Fruit fly (Drosophila melanogaster) whole organism, embryonic: ENCODE results near the gene CG14650.

Source experiments
- Adf1 ChIP-seq: fragments of 200-800 bp; sonication (Bioruptor generic); IDR thresholded peaks from 2 replicates; pipeline ENCODE4 v1.3.6; 2022; ENCODE audit warnings: missing biosample characterization, missing genetic modification characterization
- Antp ChIP-seq: fragments of 200-800 bp; sonication (Bioruptor generic); optimal IDR thresholded peaks from 3 replicates; lab custom pipeline; 2016; ENCODE audit warnings: missing biosample characterization, missing genetic modification characterization
- Atf6 ChIP-seq: fragments of 200-800 bp; sonication (Bioruptor generic); IDR thresholded peaks from 2 replicates; pipeline ENCODE4 v1.3.6; 2022; ENCODE audit warnings: missing biosample characterization, missing genetic modification characterization
- CG10147 ChIP-seq: fragments of 200-800 bp; sonication (Bioruptor generic); optimal IDR thresholded peaks from 2 replicates; lab custom pipeline; 2019; ENCODE audit warnings: missing biosample characterization, mild to moderate bottlenecking, missing genetic modification characterization, moderate library complexity
- CG10431 ChIP-seq: fragments of 200-800 bp; sonication (Bioruptor generic); optimal IDR thresholded peaks from 3 replicates; lab custom pipeline; 2018; ENCODE audit warnings: missing biosample characterization, mild to moderate bottlenecking, missing genetic modification characterization
- CG10565 ChIP-seq: fragments of 200-800 bp; sonication (Bioruptor generic); optimal IDR thresholded peaks from 3 replicates; lab custom pipeline; 2016; ENCODE audit warnings: missing biosample characterization, mild to moderate bottlenecking, missing genetic modification characterization
- CG12104 ChIP-seq: fragments of 200-800 bp; sonication (Bioruptor generic); optimal IDR thresholded peaks from 3 replicates; lab custom pipeline; 2016; ENCODE audit warnings: missing biosample characterization, missing genetic modification characterization
- CG12236 ChIP-seq: fragments of 200-800 bp; sonication (Bioruptor generic); optimal IDR thresholded peaks from 2 replicates; lab custom pipeline; 2016; ENCODE audit warnings: missing biosample characterization, missing genetic modification characterization
- CG12391 ChIP-seq: fragments of 200-800 bp; sonication (Bioruptor generic); optimal IDR thresholded peaks from 3 replicates; lab custom pipeline; 2018; ENCODE audit warnings: missing biosample characterization, mild to moderate bottlenecking, missing genetic modification characterization, moderate library complexity
- CG13424 ChIP-seq: fragments of 200-800 bp; sonication (Bioruptor generic); optimal IDR thresholded peaks from 2 replicates; lab custom pipeline; 2019; ENCODE audit warnings: missing biosample characterization, mild to moderate bottlenecking, missing genetic modification characterization, moderate library complexity
- CG18262 ChIP-seq: fragments of 200-800 bp; optimal IDR thresholded peaks from 3 replicates; lab custom pipeline; 2019; ENCODE audit warnings: missing biosample characterization, mild to moderate bottlenecking, missing genetic modification characterization, moderate library complexity
- CG2678 ChIP-seq: fragments of 200-800 bp; sonication (Bioruptor generic); optimal IDR thresholded peaks from 3 replicates; lab custom pipeline; 2019; ENCODE audit warnings: missing biosample characterization, mild to moderate bottlenecking, missing genetic modification characterization, moderate library complexity
- CG2712 ChIP-seq: fragments of 200-800 bp; optimal IDR thresholded peaks from 3 replicates; lab custom pipeline; 2019; ENCODE audit warnings: missing biosample characterization, mild to moderate bottlenecking, missing genetic modification characterization, moderate library complexity
- CG3065 ChIP-seq: fragments of 200-800 bp; sonication (Bioruptor generic); optimal IDR thresholded peaks from 2 replicates; lab custom pipeline; 2016; ENCODE audit warnings: missing biosample characterization, missing genetic modification characterization
- CG3163 ChIP-seq: fragments of 200-800 bp; sonication (Bioruptor generic); optimal IDR thresholded peaks from 3 replicates; lab custom pipeline; 2016; ENCODE audit warnings: missing biosample characterization, missing genetic modification characterization
- CG32772 ChIP-seq: fragments of 200-800 bp; sonication (Bioruptor generic); IDR thresholded peaks from 2 replicates; pipeline ENCODE4 v1.3.6; 2022; ENCODE audit warnings: missing biosample characterization, missing genetic modification characterization
- CG33557 ChIP-seq: fragments of 200-800 bp; sonication (Bioruptor generic); optimal IDR thresholded peaks from 2 replicates; lab custom pipeline; 2019; ENCODE audit warnings: missing biosample characterization, mild to moderate bottlenecking, missing genetic modification characterization, moderate library complexity
- CG4820 ChIP-seq: fragments of 200-800 bp; sonication (Bioruptor generic); optimal IDR thresholded peaks from 3 replicates; lab custom pipeline; 2016; ENCODE audit warnings: missing biosample characterization, missing genetic modification characterization
- CG8359 ChIP-seq: fragments of 200-800 bp; sonication (Bioruptor generic); optimal IDR thresholded peaks from 2 replicates; lab custom pipeline; 2017; ENCODE audit warnings: missing biosample characterization, mild to moderate bottlenecking, missing genetic modification characterization, borderline replicate concordance
- CkIIα-i1 ChIP-seq: fragments of 200-800 bp; sonication (Bioruptor generic); IDR thresholded peaks from 2 replicates; pipeline ENCODE4 v1.3.6; 2022; ENCODE audit warnings: missing biosample characterization, missing genetic modification characterization
- D ChIP-seq, 2 experiments: fragments of 200-800 bp in 1 of 2; fragments of >200 bp in 1 of 2; sonication (Bioruptor generic) in 1 of 2; optimal IDR thresholded peaks; 2 replicates in 1 of 2; 3 replicates in 1 of 2; lab custom pipeline; 2017; ENCODE audit warnings: mild to moderate bottlenecking in 1 of 2, missing biosample characterization in 1 of 2, missing genetic modification characterization in 1 of 2, missing genetic modification reagents in 1 of 2
- D19A ChIP-seq: fragments of 200-800 bp; optimal IDR thresholded peaks from 3 replicates; lab custom pipeline; 2019; ENCODE audit warnings: missing biosample characterization, mild to moderate bottlenecking, missing genetic modification characterization, moderate library complexity
- Dbx ChIP-seq: fragments of 200-800 bp; sonication (Bioruptor generic); IDR thresholded peaks from 3 replicates; pipeline ENCODE4 v1.3.6; 2022; ENCODE audit warnings: missing biosample characterization, missing genetic modification characterization
- E2f1 ChIP-seq: fragments of 200-800 bp; sonication (Bioruptor generic); IDR thresholded peaks from 2 replicates; pipeline ENCODE4 v1.3.6; 2022; ENCODE audit warnings: missing biosample characterization, missing genetic modification characterization
- Hey ChIP-seq: fragments of 200-800 bp; sonication (Bioruptor generic); optimal IDR thresholded peaks from 3 replicates; lab custom pipeline; 2018; ENCODE audit warnings: missing biosample characterization, mild to moderate bottlenecking, missing genetic modification characterization
- HmgZ ChIP-seq: fragments of 200-800 bp; sonication (Bioruptor generic); optimal IDR thresholded peaks from 2 replicates; lab custom pipeline; 2018; ENCODE audit warnings: missing biosample characterization, mild to moderate bottlenecking, missing genetic modification characterization
- Lpt ChIP-seq: fragments of >200 bp; optimal IDR thresholded peaks from 2 replicates; lab custom pipeline; 2018; ENCODE audit warnings: missing biosample characterization, missing genetic modification characterization
- Max ChIP-seq: fragments of 200-800 bp; sonication (Bioruptor generic); optimal IDR thresholded peaks from 2 replicates; lab custom pipeline; 2016; ENCODE audit warnings: missing biosample characterization, mild to moderate bottlenecking, missing genetic modification characterization
- Meics ChIP-seq: fragments of 200-800 bp; sonication (Bioruptor generic); optimal IDR thresholded peaks from 2 replicates; lab custom pipeline; 2017; ENCODE audit warnings: missing biosample characterization, mild to moderate bottlenecking, missing genetic modification characterization
- Myb ChIP-seq: fragments of 200-800 bp; sonication (Bioruptor generic); optimal IDR thresholded peaks from 2 replicates; lab custom pipeline; 2016; ENCODE audit warnings: missing biosample characterization, missing genetic modification characterization
- NK7.1 ChIP-seq: fragments of 200-800 bp; sonication (Bioruptor generic); optimal IDR thresholded peaks from 3 replicates; lab custom pipeline; 2016; ENCODE audit warnings: missing biosample characterization, missing genetic modification characterization
- Stat92E ChIP-seq, 3 experiments: fragments of >200 bp in 2 of 3; fragments of 200-800 bp in 1 of 3; sonication (Bioruptor generic) in 1 of 3; optimal IDR thresholded peaks; 2 replicates each; lab custom pipeline; 2017 to 2019; ENCODE audit warnings: missing biosample characterization in 3 of 3, missing genetic modification characterization in 3 of 3, mild to moderate bottlenecking in 1 of 3, moderate library complexity in 1 of 3
- al ChIP-seq: fragments of 200-800 bp; sonication (Bioruptor generic); IDR thresholded peaks from 2 replicates; pipeline ENCODE4 v1.3.6; 2022; ENCODE audit warnings: missing biosample characterization, missing genetic modification characterization
- bab2 ChIP-seq: fragments of 200-800 bp; sonication (Bioruptor generic); optimal IDR thresholded peaks from 2 replicates; lab custom pipeline; 2016; ENCODE audit warnings: missing biosample characterization, missing genetic modification characterization
- chinmo ChIP-seq: fragments of 200-800 bp; sonication (Bioruptor generic); IDR thresholded peaks from 4 replicates; pipeline ENCODE4 v1.3.6; 2022; ENCODE audit warnings: missing biosample characterization, missing genetic modification characterization; ENCODE audit not compliant: partially characterized antibody
- ci ChIP-seq: fragments of 200-800 bp; sonication (Bioruptor generic); IDR thresholded peaks from 3 replicates; pipeline ENCODE4 v1.3.6; 2022; ENCODE audit warnings: missing biosample characterization, missing genetic modification characterization
- ftz-f1 ChIP-seq: fragments of 200-800 bp; sonication (Bioruptor generic); optimal IDR thresholded peaks from 2 replicates; lab custom pipeline; 2016; ENCODE audit warnings: missing biosample characterization, missing genetic modification characterization
- gce ChIP-seq: fragments of 200-800 bp; sonication (Bioruptor generic); IDR thresholded peaks from 3 replicates; pipeline ENCODE4 v1.3.6; 2022; ENCODE audit warnings: missing biosample characterization, missing genetic modification characterization
- knrl ChIP-seq: fragments of 200-800 bp; sonication (Bioruptor generic); IDR thresholded peaks from 3 replicates; pipeline ENCODE4 v1.3.6; 2022; ENCODE audit warnings: missing biosample characterization, missing genetic modification characterization; ENCODE audit not compliant: partially characterized antibody
- mam ChIP-seq: fragments of 200-800 bp; sonication (Bioruptor generic); optimal IDR thresholded peaks from 3 replicates; lab custom pipeline; 2016; ENCODE audit warnings: missing biosample characterization, missing genetic modification characterization
- nerfin-2 ChIP-seq: fragments of 200-800 bp; sonication (Bioruptor generic); IDR thresholded peaks from 2 replicates; pipeline ENCODE4 v1.3.6; 2022; ENCODE audit warnings: missing biosample characterization, missing genetic modification characterization; ENCODE audit not compliant: partially characterized antibody
- pros ChIP-seq: fragments of 200-800 bp; sonication (Bioruptor generic); optimal IDR thresholded peaks from 3 replicates; lab custom pipeline; 2019; ENCODE audit warnings: missing biosample characterization, mild to moderate bottlenecking, missing genetic modification characterization, moderate library complexity
- psq ChIP-seq: fragments of 200-800 bp; sonication (Bioruptor generic); optimal IDR thresholded peaks from 2 replicates; lab custom pipeline; 2017; ENCODE audit warnings: missing biosample characterization, missing genetic modification characterization
- sna ChIP-seq: fragments of 200-800 bp; sonication (Bioruptor generic); IDR thresholded peaks from 2 replicates; pipeline ENCODE4 v1.3.6; 2022; ENCODE audit warnings: missing biosample characterization, missing genetic modification characterization; ENCODE audit not compliant: partially characterized antibody
- sug ChIP-seq: fragments of 200-800 bp; optimal IDR thresholded peaks from 2 replicates; lab custom pipeline; 2019; ENCODE audit warnings: missing biosample characterization, mild to moderate bottlenecking, missing genetic modification characterization, moderate library complexity
- tin ChIP-seq: fragments of 200-800 bp; sonication (Bioruptor generic); optimal IDR thresholded peaks from 3 replicates; lab custom pipeline; 2016; ENCODE audit warnings: missing biosample characterization, missing genetic modification characterization
- tio ChIP-seq: fragments of 200-800 bp; sonication (Bioruptor generic); optimal IDR thresholded peaks from 2 replicates; lab custom pipeline; 2017; ENCODE audit warnings: missing biosample characterization, missing genetic modification characterization, inconsistent platforms
- trem ChIP-seq: fragments of 200-800 bp; optimal IDR thresholded peaks from 3 replicates; lab custom pipeline; 2019; ENCODE audit warnings: missing biosample characterization, mild to moderate bottlenecking, missing genetic modification characterization, moderate library complexity
- vvl ChIP-seq: fragments of 200-800 bp; sonication (Bioruptor generic); IDR thresholded peaks from 2 replicates; pipeline ENCODE4 v1.3.6; 2022; ENCODE audit warnings: missing biosample characterization, missing genetic modification characterization
- zf30C ChIP-seq: fragments of 200-800 bp; sonication (Bioruptor generic); optimal IDR thresholded peaks from 3 replicates; lab custom pipeline; 2018; ENCODE audit warnings: missing biosample characterization, mild to moderate bottlenecking, missing genetic modification characterization

Gene CG14650

DNA sequence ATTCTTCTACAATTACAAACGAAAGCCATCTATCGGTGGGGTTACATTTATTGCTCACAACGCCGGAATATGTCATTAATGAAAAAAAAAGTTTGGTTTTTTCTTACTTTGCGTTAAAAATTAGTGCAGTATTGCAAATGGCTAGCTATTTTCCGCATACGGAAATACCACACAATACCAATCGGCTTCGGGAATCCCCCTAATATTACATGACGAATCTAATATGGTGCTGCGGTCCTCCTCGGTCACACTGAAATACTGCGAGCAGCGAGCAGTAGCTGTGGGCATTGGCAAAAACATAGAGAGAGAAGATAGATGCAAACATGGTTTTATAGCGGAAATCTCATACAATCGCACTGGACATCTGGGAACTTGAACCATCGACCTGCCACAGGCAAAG lies 49.7 kb upstream of the CG14650 start, which contains the start of gene tub (continued):
- TF ChIP-seq CG18262 (tag; lab: Kevin White, UChicago) (peak; percentile 44), Max (GFP tag; lab: Kevin White, UChicago) (peak; percentile 8), ftz-f1 (GFP tag; lab: Kevin White, UChicago) (peak; percentile 22), Lpt (GFP tag; lab: Kevin White, UChicago) (no peak), CG10565 (no peak), Meics (GFP tag; lab: Kevin White, UChicago) (peak; percentile 29), gce (GFP tag; lab: Robert Waterston, UW) (no peak), CG3163 (no peak), CkIIα-i1 (GFP tag; lab: Robert Waterston, UW) (no peak), nerfin-2 (GFP tag; lab: Robert Waterston, UW) (no peak), CG4820 (peak; percentile 24), CG12391 (tag; lab: Kevin White, UChicago) (peak; percentile 58), Antp (peak; percentile 35), CG13424 (tag; lab: Kevin White, UChicago) (peak; percentile 24), CG3065 (GFP tag; lab: Kevin White, UChicago) (peak; percentile 5), chinmo (GFP tag; lab: Robert Waterston, UW) (peak; percentile 68; the same call in 1 of the 4 replicates), zf30C (GFP tag; lab: Kevin White, UChicago) (no peak), CG2712 (tag; lab: Kevin White, UChicago) (peak; percentile 56), D (optimal IDR thresholded peaks at IDR 0.05; lab: Kevin White, UChicago) (no peak), D (GFP tag; optimal IDR thresholded peaks at IDR 0.05; lab: Kevin White, UChicago) (no peak), CG12104 (GFP tag; lab: Kevin White, UChicago) (no peak), Atf6 (peak; percentile 32; the same call in 1 of the 2 replicates), CG8359 (GFP tag; lab: Kevin White, UChicago) (no peak), al (GFP tag; lab: Robert Waterston, UW) (no peak), ci (GFP tag; lab: Robert Waterston, UW) (no peak), vvl (GFP tag; lab: Robert Waterston, UW) (peak; percentile 55; the same call in 1 of the 2 replicates), tin (GFP tag; lab: Kevin White, UChicago) (peak; percentile 41), E2f1 (no peak), tio (GFP tag; lab: Kevin White, UChicago) (no peak), bab2 (GFP tag; lab: Kevin White, UChicago) (peak; percentile 50), Hey (tag; lab: Kevin White, UChicago) (no peak), Myb (GFP tag; lab: Kevin White, UChicago) (peak; percentile 36), CG2678 (tag; lab: Kevin White, UChicago) (no peak), CG12236 (GFP tag; lab: Kevin White, UChicago) (no peak), CG10431 (GFP tag; lab: Kevin White, UChicago) (peak; percentile 91), sna (GFP tag; lab: Robert Waterston, UW) (no peak), Adf1 (GFP tag; lab: Robert Waterston, UW) (peak; percentile 69), Stat92E (GFP tag; optimal IDR thresholded peaks at IDR 0.05; lab: Kevin White, UChicago) (peak in 1 of 3 experiments; percentile 13), trem (tag; lab: Kevin White, UChicago) (peak; percentile 45), D19A (peak; percentile 40), psq (GFP tag; lab: Kevin White, UChicago) (peak; percentile 32), HmgZ (tag; lab: Kevin White, UChicago) (peak; percentile 76), CG32772 (GFP tag; lab: Robert Waterston, UW) (no peak), knrl (GFP tag; lab: Robert Waterston, UW) (no peak), Dbx (peak; percentile 37; the same call in 1 of the 3 replicates), NK7.1 (GFP tag; lab: Kevin White, UChicago) (peak; percentile 8), CG33557 (GFP tag; lab: Kevin White, UChicago) (no peak), mam (GFP tag; lab: Kevin White, UChicago) (peak; percentile 37), sug (peak; percentile 53), CG10147 (GFP tag; lab: Kevin White, UChicago) (no peak), pros (GFP tag; lab: Kevin White, UChicago) (no peak)
